Fruit fly (Drosophila melanogaster) whole organism, adult: Measurements from ENCODE around the gene CG43759.

Source experiments
- CG12768 ChIP-seq: fragments of 200-800 bp; sonication (Bioruptor generic); optimal IDR thresholded peaks from 2 replicates; lab custom pipeline; 2017; ENCODE audit warnings: missing biosample characterization, missing genetic modification characterization, mild to moderate bottlenecking, moderate library complexity, missing genetic modification reagents
- CG1620 ChIP-seq: fragments of 200-800 bp; sonication (Bioruptor generic); optimal IDR thresholded peaks from 2 replicates; lab custom pipeline; 2016; ENCODE audit warnings: missing biosample characterization, missing genetic modification characterization
- CG33017 ChIP-seq: fragments of 200-800 bp; sonication (Bioruptor generic); optimal IDR thresholded peaks from 2 replicates; lab custom pipeline; 2018; ENCODE audit warnings: missing biosample characterization, mild to moderate bottlenecking, missing genetic modification characterization, moderate library complexity
- CG7101 ChIP-seq: fragments of 200-800 bp; sonication (Bioruptor generic); optimal IDR thresholded peaks from 2 replicates; lab custom pipeline; 2018; ENCODE audit warnings: missing biosample characterization, mild to moderate bottlenecking, missing genetic modification characterization, moderate library complexity
- Mnt ChIP-seq: fragments of 200-800 bp; sonication (Bioruptor generic); optimal IDR thresholded peaks from 2 replicates; lab custom pipeline; 2016; ENCODE audit warnings: missing biosample characterization, mild to moderate bottlenecking, missing genetic modification characterization
- bab1 ChIP-seq: fragments of 200-800 bp; sonication (Bioruptor generic); optimal IDR thresholded peaks from 3 replicates; lab custom pipeline; 2019; ENCODE audit warnings: missing biosample characterization, mild to moderate bottlenecking, missing genetic modification characterization, moderate library complexity
- cic ChIP-seq: fragments of 200-800 bp; sonication (Bioruptor generic); optimal IDR thresholded peaks from 2 replicates; lab custom pipeline; 2017; ENCODE audit warnings: missing biosample characterization, mild to moderate bottlenecking, missing genetic modification characterization, moderate library complexity
- cnc ChIP-seq, 2 experiments: fragments of >200 bp; optimal IDR thresholded peaks; 2 replicates each; lab custom pipeline; 2017
- kay ChIP-seq: fragments of 200-800 bp; sonication (Bioruptor generic); peaks from one replicate; lab custom pipeline; 2016; ENCODE audit warnings: missing biosample characterization, missing genetic modification characterization, borderline replicate concordance
- pad ChIP-seq: fragments of 200-800 bp; sonication (Bioruptor generic); optimal IDR thresholded peaks from 3 replicates; lab custom pipeline; 2017; ENCODE audit warnings: missing biosample characterization, missing genetic modification characterization, mild to moderate bottlenecking, moderate library complexity, missing genetic modification reagents
- tj ChIP-seq: fragments of 200-800 bp; sonication (Bioruptor generic); optimal IDR thresholded peaks from 3 replicates; lab custom pipeline; 2017; ENCODE audit warnings: missing biosample characterization, mild to moderate bottlenecking, missing genetic modification characterization, moderate library complexity
- toe ChIP-seq: fragments of 200-800 bp; sonication (Bioruptor generic); optimal IDR thresholded peaks from 2 replicates; lab custom pipeline; 2016; ENCODE audit warnings: missing biosample characterization, missing genetic modification characterization

- no peak for TF ChIP-seq CG33017 (tag; lab: Kevin White, UChicago)
- no peak for TF ChIP-seq CG1620 (GFP tag; lab: Kevin White, UChicago)
- no peak for TF ChIP-seq cnc (optimal IDR thresholded peaks at IDR 0.05; lab: Kevin White, UChicago)
- no peak for TF ChIP-seq CG7101
- no peak for TF ChIP-seq cic
- TF ChIP-seq tj (GFP tag; lab: Kevin White, UChicago): no peak
- no peak for TF ChIP-seq kay (GFP tag; lab: Kevin White, UChicago)
- TF ChIP-seq Mnt (GFP tag; lab: Kevin White, UChicago): no peak
- no peak for TF ChIP-seq bab1 (GFP tag; lab: Kevin White, UChicago)
- TF ChIP-seq toe (GFP tag; lab: Kevin White, UChicago): no peak
- TF ChIP-seq CG12768 (GFP tag; lab: Kevin White, UChicago): no peak
- TF ChIP-seq pad (GFP tag; lab: Kevin White, UChicago): no peak
Measured at dm6 chrX:19033739-19034138, 103.6 kb downstream of the CG43759 start.
